Worm (Caenorhabditis elegans): Measurements from ENCODE around the gene C04E7.3.

DNA sequence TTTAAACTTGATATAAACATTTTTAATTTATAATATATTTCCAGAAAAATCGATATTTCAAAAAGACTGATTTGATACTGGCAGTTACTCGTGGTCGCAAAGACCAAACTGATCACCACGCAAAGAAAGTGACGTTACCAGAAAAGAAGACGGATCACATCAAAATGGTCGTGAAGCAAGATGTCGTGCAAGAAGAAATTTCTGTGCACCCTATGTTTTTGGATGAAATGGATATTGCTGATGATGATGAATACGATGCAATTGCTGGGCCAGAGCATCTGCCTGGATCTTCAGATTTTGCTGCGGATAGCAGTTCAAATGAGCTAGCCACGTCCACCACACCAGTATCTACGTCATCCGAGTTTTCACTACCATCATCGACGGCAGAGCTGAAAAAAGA lies 18.3 kb downstream of the C04E7.3 start:
- TF ChIP-seq athp-1 (tag; optimal IDR thresholded peaks at IDR 0.05) (no peak), snpc-4 (GFP tag; optimal IDR thresholded peaks at IDR 0.05) (no peak), snpc-4 (tag; optimal IDR thresholded peaks at IDR 0.05) (no peak), lin-26 (GFP tag; IDR thresholded peaks at IDR 0.05) (no peak), egl-18 (GFP tag; IDR thresholded peaks at IDR 0.05) (no peak), F33H1.4 (GFP tag; IDR thresholded peaks at IDR 0.05) (no peak), lir-1 (GFP tag; conservative IDR thresholded peaks at IDR 0.05) (no peak)
